Worm (Caenorhabditis elegans) whole organism, L2 larva: ENCODE measurements around the gene F49H6.17.

Source experiments
- R02D3.7 ChIP-seq: fragments of 150-350 bp; optimal IDR thresholded peaks from 2 replicates; lab custom pipeline; 2014; ENCODE audit warnings: missing biosample characterization, missing genetic modification characterization
- alr-1 ChIP-seq: fragments of 150-350 bp; optimal IDR thresholded peaks from 2 replicates; lab custom pipeline; 2014; ENCODE audit warnings: missing biosample characterization, missing genetic modification characterization
- ama-1 ChIP-seq: fragments of 150-350 bp; optimal IDR thresholded peaks from 2 replicates; lab custom pipeline; 2018; ENCODE audit warnings: inconsistent platforms
- fos-1 ChIP-seq: fragments of 150-350 bp; optimal IDR thresholded peaks from 2 replicates; lab custom pipeline; 2014; ENCODE audit warnings: missing biosample characterization, missing genetic modification characterization
- lin-13 ChIP-seq: fragments of 150-350 bp; optimal IDR thresholded peaks from 2 replicates; lab custom pipeline; 2014; ENCODE audit warnings: missing biosample characterization, missing genetic modification reagents, missing genetic modification characterization
- lin-39 ChIP-seq: fragments of 150-350 bp; optimal IDR thresholded peaks from 2 replicates; lab custom pipeline; 2014; ENCODE audit warnings: missing biosample characterization, missing genetic modification reagents, missing genetic modification characterization
- nhr-21 ChIP-seq: fragments of 150-350 bp; optimal IDR thresholded peaks from 2 replicates; lab custom pipeline; 2014; ENCODE audit warnings: missing biosample characterization, missing genetic modification characterization
- nhr-23 ChIP-seq: fragments of 150-350 bp; optimal IDR thresholded peaks from 2 replicates; lab custom pipeline; 2014; ENCODE audit warnings: missing biosample characterization, missing genetic modification reagents, missing genetic modification characterization
- nhr-25 ChIP-seq: fragments of 150-350 bp; sonication (generic microtip); optimal IDR thresholded peaks from 3 replicates; lab custom pipeline; 2014; ENCODE audit warnings: missing biosample characterization, missing genetic modification characterization
- nhr-77 ChIP-seq: fragments of 150-350 bp; optimal IDR thresholded peaks from 2 replicates; lab custom pipeline; 2014; ENCODE audit warnings: missing biosample characterization, missing genetic modification characterization
- snpc-4 ChIP-seq: fragments of 150-350 bp; optimal IDR thresholded peaks from 2 replicates; lab custom pipeline; 2014; ENCODE audit warnings: missing biosample characterization, missing genetic modification characterization
- zag-1 ChIP-seq: fragments of 150-350 bp; optimal IDR thresholded peaks from 2 replicates; lab custom pipeline; 2014; ENCODE audit warnings: missing biosample characterization, missing genetic modification characterization
- ztf-1 ChIP-seq: fragments of 200-800 bp; sonication (Bioruptor generic); conservative IDR thresholded peaks from 2 replicates; pipeline ENCODE4 v1.3.6; 2022; ENCODE audit warnings: missing genetic modification characterization, missing compliant biosample characterization

ce11 chrV:17064676-17065075, 44.9 kb downstream of the F49H6.17 start, which contains the start of gene srh-255:
- no peak for TF ChIP-seq snpc-4
- TF ChIP-seq zag-1 (tag; lab: Kevin White, UChicago): no peak
- TF ChIP-seq R02D3.7 (tag; lab: Kevin White, UChicago): no peak
- TF ChIP-seq nhr-25 (tag; lab: Kevin White, UChicago): no peak
- TF ChIP-seq nhr-21: no peak
- no peak for TF ChIP-seq alr-1 (tag; lab: Kevin White, UChicago)
- no peak for TF ChIP-seq nhr-23 (tag; lab: Kevin White, UChicago)
- no peak for TF ChIP-seq ztf-1 (GFP tag; lab: Robert Waterston, UW)
- no peak for TF ChIP-seq lin-13 (GFP tag; lab: Kevin White, UChicago)
- no peak for TF ChIP-seq nhr-77 (tag; lab: Kevin White, UChicago)
- TF ChIP-seq fos-1 (tag; lab: Kevin White, UChicago): no peak
- TF ChIP-seq ama-1 (lab: Kevin White, UChicago): no peak
- TF ChIP-seq lin-39 (tag; lab: Kevin White, UChicago): no peak
